Worm (Caenorhabditis elegans) whole organism, mixed stage, embryonic: Measurements from ENCODE around the gene T08G3.6.

Experiments
- M03D4.4 ChIP-seq: sonication (generic microtip); optimal IDR thresholded peaks from 2 replicates; lab custom pipeline; 2017; ENCODE audit warnings: mild to moderate bottlenecking, missing genetic modification characterization, missing compliant biosample characterization
- blmp-1 ChIP-seq: fragments of 150-350 bp; optimal IDR thresholded peaks from 2 replicates; lab custom pipeline; 2014; ENCODE audit warnings: missing biosample characterization, missing genetic modification characterization
- ceh-39 ChIP-seq: fragments of 150-350 bp; optimal IDR thresholded peaks from 2 replicates; lab custom pipeline; 2014; ENCODE audit warnings: missing biosample characterization, missing genetic modification characterization
- ces-1 ChIP-seq: fragments of 150-350 bp; optimal IDR thresholded peaks from 2 replicates; lab custom pipeline; 2014; ENCODE audit warnings: missing biosample characterization, missing genetic modification reagents, missing genetic modification characterization
- cnd-1 ChIP-seq: fragments of 200-800 bp; sonication (Bioruptor generic); optimal IDR thresholded peaks from 2 replicates; lab custom pipeline; 2018; ENCODE audit warnings: mild to moderate bottlenecking, missing genetic modification characterization, missing compliant biosample characterization
- drap-1 ChIP-seq: fragments of 200-800 bp; sonication (Bioruptor generic); optimal IDR thresholded peaks from 3 replicates; lab custom pipeline; 2018; ENCODE audit warnings: mild to moderate bottlenecking, missing genetic modification characterization, missing compliant biosample characterization
- elt-1 ChIP-seq: sonication (generic microtip); optimal IDR thresholded peaks from 2 replicates; lab custom pipeline; 2017; ENCODE audit warnings: missing genetic modification characterization, mild to moderate bottlenecking, missing compliant biosample characterization, antibody characterized with exemption, moderate library complexity, borderline replicate concordance; ENCODE audit not compliant: insufficient read depth
- elt-3 ChIP-seq: fragments of 150-350 bp; optimal IDR thresholded peaks from 2 replicates; lab custom pipeline; 2014; ENCODE audit warnings: missing biosample characterization, missing genetic modification characterization
- flh-1 ChIP-seq: fragments of 200-800 bp; sonication (Bioruptor generic); optimal IDR thresholded peaks from 2 replicates; lab custom pipeline; 2018; ENCODE audit warnings: mild to moderate bottlenecking, missing genetic modification characterization, moderate library complexity, missing compliant biosample characterization
- ham-2 ChIP-seq: fragments of 200-800 bp; sonication (Bioruptor generic); optimal IDR thresholded peaks from 2 replicates; lab custom pipeline; 2018; ENCODE audit warnings: mild to moderate bottlenecking, missing genetic modification characterization, missing compliant biosample characterization
- hlh-1 ChIP-seq: fragments of 150-350 bp; optimal IDR thresholded peaks from 2 replicates; lab custom pipeline; 2014; ENCODE audit warnings: missing biosample characterization, missing genetic modification reagents, missing genetic modification characterization
- lin-13 ChIP-seq: fragments of 150-350 bp; optimal IDR thresholded peaks from 2 replicates; lab custom pipeline; 2014; ENCODE audit warnings: missing biosample characterization, missing genetic modification characterization
- lin-32 ChIP-seq: fragments of 200-800 bp; sonication (Bioruptor generic); optimal IDR thresholded peaks from 2 replicates; lab custom pipeline; 2018; ENCODE audit warnings: mild to moderate bottlenecking, missing genetic modification characterization, missing compliant biosample characterization
- lsy-2 ChIP-seq: fragments of 150-350 bp; optimal IDR thresholded peaks from 2 replicates; lab custom pipeline; 2014; ENCODE audit warnings: missing biosample characterization, missing genetic modification characterization
- mab-5 ChIP-seq: fragments of 150-350 bp; optimal IDR thresholded peaks from 2 replicates; lab custom pipeline; 2014; ENCODE audit warnings: missing biosample characterization, missing genetic modification characterization
- mep-1 ChIP-seq: fragments of 150-350 bp; optimal IDR thresholded peaks from 2 replicates; lab custom pipeline; 2017; ENCODE audit warnings: missing biosample characterization, missing genetic modification reagents, missing genetic modification characterization, inconsistent platforms
- mls-2 ChIP-seq: sonication (generic microtip); optimal IDR thresholded peaks from 2 replicates; lab custom pipeline; 2016; ENCODE audit warnings: mild to moderate bottlenecking, missing genetic modification characterization, moderate library complexity, missing compliant biosample characterization
- nhr-12 ChIP-seq: fragments of 150-350 bp; optimal IDR thresholded peaks from 2 replicates; lab custom pipeline; 2014; ENCODE audit warnings: missing biosample characterization, missing genetic modification characterization
- nhr-76 ChIP-seq: sonication (generic microtip); optimal IDR thresholded peaks from 2 replicates; lab custom pipeline; 2017; ENCODE audit warnings: missing biosample characterization, missing genetic modification characterization
- sem-2 ChIP-seq: fragments of 200-800 bp; sonication (Bioruptor generic); optimal IDR thresholded peaks from 2 replicates; lab custom pipeline; 2018; ENCODE audit warnings: mild to moderate bottlenecking, missing genetic modification characterization, missing compliant biosample characterization
- sptf-1 ChIP-seq: sonication (generic microtip); optimal IDR thresholded peaks from 2 replicates; lab custom pipeline; 2017; ENCODE audit warnings: mild to moderate bottlenecking, missing genetic modification characterization, moderate library complexity, missing compliant biosample characterization
- tbx-8 ChIP-seq: fragments of 200-800 bp; sonication (Bioruptor generic); optimal IDR thresholded peaks from 2 replicates; lab custom pipeline; 2018; ENCODE audit warnings: mild to moderate bottlenecking, missing genetic modification characterization, moderate library complexity, missing compliant biosample characterization
- unc-120 ChIP-seq: sonication (generic microtip); optimal IDR thresholded peaks from 2 replicates; lab custom pipeline; 2017; ENCODE audit warnings: missing genetic modification characterization, missing compliant biosample characterization; ENCODE audit not compliant: poor library complexity, severe bottlenecking
- unc-39 ChIP-seq: fragments of 150-350 bp; optimal IDR thresholded peaks from 2 replicates; lab custom pipeline; 2014; ENCODE audit warnings: missing biosample characterization, missing genetic modification characterization
- unc-62 ChIP-seq: fragments of 150-350 bp; optimal IDR thresholded peaks from 2 replicates; lab custom pipeline; 2014; ENCODE audit warnings: missing biosample characterization, missing genetic modification reagents, missing genetic modification characterization
- zip-8 ChIP-seq: fragments of 150-350 bp; optimal IDR thresholded peaks from 2 replicates; lab custom pipeline; 2014; ENCODE audit warnings: missing biosample characterization, missing genetic modification characterization

Gene T08G3.6

ce11 chrV:16435510-16435909 is 10.3 kb upstream of the T08G3.6 start, which contains the start of the genes F26D2.13 and F26D2.14:
TSS of gene F26D2.13 (minus strand) at chrV:16435610.
TSS of gene F26D2.14 (plus strand) at chrV:16435855.
- TF ChIP-seq lin-13 (tag; lab: Kevin White, UChicago) = no peak
- no peak for TF ChIP-seq M03D4.4 (tag; lab: Kevin White, UChicago)

DNA sequence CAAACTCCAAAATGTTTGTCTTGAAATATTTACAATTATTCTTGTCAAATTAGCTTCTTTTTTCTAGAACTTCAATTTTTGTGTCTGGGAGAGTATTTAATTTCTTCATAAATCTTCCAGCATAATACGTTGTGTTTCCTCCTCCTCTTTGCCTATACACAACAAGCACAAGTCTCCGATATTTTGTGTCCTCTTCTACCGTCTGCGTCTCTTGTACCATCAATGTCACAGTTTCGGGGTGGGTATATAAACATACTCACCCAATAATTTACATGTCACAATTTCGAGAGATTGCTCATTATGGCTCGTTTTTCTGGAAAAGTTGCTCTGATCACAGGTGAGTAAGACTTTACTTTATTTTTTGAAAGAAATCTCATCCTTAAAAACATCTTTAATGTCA is 8.2 kb upstream of the T08G3.6 start, which contains the start of gene F26D2.15:
Gene F26D2.15, plus strand, starts transcription at position 301 of the 400 bp plus-strand sequence.
- no peak for TF ChIP-seq M03D4.4 (tag; lab: Kevin White, UChicago)
- no peak for TF ChIP-seq mep-1 (tag; lab: Kevin White, UChicago)

- TF ChIP-seq nhr-12 (tag; lab: Kevin White, UChicago) = no peak
- no peak for TF ChIP-seq sptf-1
- no peak for TF ChIP-seq mab-5
- no peak for TF ChIP-seq mls-2
- no peak for TF ChIP-seq ceh-39 (tag; lab: Kevin White, UChicago)
- no peak for TF ChIP-seq lsy-2 (tag; lab: Kevin White, UChicago)
- no peak for TF ChIP-seq sem-2 (GFP tag; lab: Kevin White, UChicago)
- TF ChIP-seq nhr-76 (tag; lab: Kevin White, UChicago) = no peak
- no peak for TF ChIP-seq drap-1 (GFP tag; lab: Kevin White, UChicago)
- no peak for TF ChIP-seq lin-13 (tag; lab: Kevin White, UChicago)
- no peak for TF ChIP-seq unc-120
- no peak for TF ChIP-seq cnd-1
- no peak for TF ChIP-seq elt-3 (tag; lab: Kevin White, UChicago)
- no peak for TF ChIP-seq M03D4.4 (tag; lab: Kevin White, UChicago)
- TF ChIP-seq ces-1 (GFP tag; lab: Kevin White, UChicago) = no peak
- TF ChIP-seq blmp-1 = no peak
- TF ChIP-seq elt-1 (tag; lab: Kevin White, UChicago) = no peak
- TF ChIP-seq lin-32 (GFP tag; lab: Kevin White, UChicago) = no peak
These were observed 2.1 kb upstream of the T08G3.6 start, which contains the start of gene srh-141 for ce11 chrV:16443626-16444025. TSS of gene srh-141 (plus strand) at chrV:16443926.

ce11 chrV:16446191-16446590 is 415 bp downstream of the T08G3.6 start:
- TF ChIP-seq mep-1 (tag; lab: Kevin White, UChicago) (no peak), blmp-1 (no peak), flh-1 (GFP tag; lab: Kevin White, UChicago) (no peak), ceh-39 (tag; lab: Kevin White, UChicago) (no peak), sptf-1 (no peak)

DNA sequence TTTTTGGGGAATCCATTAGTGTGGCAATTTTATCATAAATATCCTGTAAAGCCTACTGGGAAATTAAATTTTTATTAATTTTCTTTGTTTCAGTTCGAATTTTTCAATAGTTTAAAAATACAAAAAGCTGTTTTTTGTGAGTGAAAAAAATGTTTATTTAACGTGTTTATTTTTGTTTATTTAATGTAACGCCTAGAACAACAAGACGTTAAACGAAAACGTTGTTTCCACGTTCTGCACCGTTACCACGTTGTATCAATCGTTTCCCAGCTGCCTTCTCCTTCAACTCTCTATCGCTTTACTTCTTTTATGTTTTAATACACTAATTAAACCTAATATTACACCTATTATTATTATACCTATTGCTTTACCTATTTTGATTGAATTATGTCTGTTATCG is 2.0 kb downstream of the T08G3.6 start, which contains the start of gene T08G3.13:
Gene T08G3.13, plus strand, starts transcription at position 301 of the 400 bp plus-strand sequence.
- TF ChIP-seq zip-8 (tag; lab: Kevin White, UChicago) (no peak), ceh-39 (tag; lab: Kevin White, UChicago) (no peak)

- TF ChIP-seq tbx-8 (no peak), unc-62 (GFP tag; lab: Kevin White, UChicago) (no peak), lin-13 (tag; lab: Kevin White, UChicago) (no peak), mep-1 (tag; lab: Kevin White, UChicago) (no peak), ham-2 (GFP tag; lab: Kevin White, UChicago) (no peak), lsy-2 (tag; lab: Kevin White, UChicago) (no peak), elt-3 (tag; lab: Kevin White, UChicago) (no peak), sptf-1 (no peak), unc-39 (tag; lab: Kevin White, UChicago) (no peak), nhr-12 (tag; lab: Kevin White, UChicago) (no peak), cnd-1 (no peak), hlh-1 (tag; lab: Kevin White, UChicago) (no peak)
These were observed 9.3 kb downstream of the T08G3.6 start, which contains the start of gene str-14 for ce11 chrV:16455065-16455464. TSS of gene str-14 (minus strand) at chrV:16455165.

- TF ChIP-seq sem-2 (GFP tag; lab: Kevin White, UChicago) = no peak
- TF ChIP-seq, all 35 proteins: peak for 0
These were observed 12.9 kb downstream of the T08G3.6 start, which contains the start of gene str-15 for ce11 chrV:16458714-16459113. TSS of gene str-15 (minus strand) at chrV:16458814.
